Worm (Caenorhabditis elegans) whole organism, L4 larva: ENCODE results near the gene let-4.

ENCODE experiments used
- D1046.2 ChIP-seq: fragments of 200-800 bp; sonication (Bioruptor generic); IDR thresholded peaks from 2 replicates; pipeline ENCODE4 v1.3.6; 2022; ENCODE audit warnings: missing genetic modification characterization, missing compliant biosample characterization
- F44E2.7 ChIP-seq: fragments of 200-800 bp; sonication (Bioruptor generic); IDR thresholded peaks from 2 replicates; pipeline ENCODE4 v2.1.2; 2022; ENCODE audit warnings: missing genetic modification characterization, missing compliant biosample characterization
- F49E8.2 ChIP-seq: sonication (generic microtip); optimal IDR thresholded peaks from 2 replicates; lab custom pipeline; 2016; ENCODE audit warnings: missing compliant biosample characterization, mild to moderate bottlenecking, missing genetic modification characterization, borderline replicate concordance
- T20F7.1 ChIP-seq: fragments of 200-800 bp; sonication (Bioruptor generic); optimal IDR thresholded peaks from 2 replicates; lab custom pipeline; 2018; ENCODE audit warnings: mild to moderate bottlenecking, missing genetic modification characterization, missing compliant biosample characterization
- Y75B8A.6 ChIP-seq: fragments of 200-800 bp; sonication (Bioruptor generic); IDR thresholded peaks from 2 replicates; pipeline ENCODE4 v1.3.6; 2022; ENCODE audit warnings: missing genetic modification reagents, missing genetic modification characterization, missing compliant biosample characterization
- ama-1 ChIP-seq: fragments of 150-350 bp; optimal IDR thresholded peaks from 2 replicates; lab custom pipeline; 2014; ENCODE audit warnings: inconsistent platforms, mixed read lengths
- ceh-20 ChIP-seq: fragments of 200-800 bp; sonication (Bioruptor generic); IDR thresholded peaks from 2 replicates; pipeline ENCODE4 v1.3.6; 2022; ENCODE audit warnings: missing genetic modification reagents, missing genetic modification characterization, missing compliant biosample characterization
- ceh-28 ChIP-seq: fragments of 150-350 bp; optimal IDR thresholded peaks from 2 replicates; lab custom pipeline; 2014; ENCODE audit warnings: missing biosample characterization, missing genetic modification reagents, missing genetic modification characterization
- ceh-32 ChIP-seq: sonication (generic microtip); optimal IDR thresholded peaks from 2 replicates; lab custom pipeline; 2016; ENCODE audit warnings: mild to moderate bottlenecking, missing genetic modification characterization, missing compliant biosample characterization; ENCODE audit not compliant: poor library complexity
- ceh-62 ChIP-seq: sonication (generic microtip); optimal IDR thresholded peaks from 2 replicates; lab custom pipeline; 2017; ENCODE audit warnings: missing biosample characterization, missing genetic modification characterization
- ceh-82 ChIP-seq: sonication (generic microtip); optimal IDR thresholded peaks from 2 replicates; lab custom pipeline; 2017; ENCODE audit warnings: missing biosample characterization, missing genetic modification characterization
- ces-1 ChIP-seq: fragments of 150-350 bp; sonication (generic microtip); optimal IDR thresholded peaks from 4 replicates; lab custom pipeline; 2014; ENCODE audit warnings: missing biosample characterization, missing genetic modification reagents, missing genetic modification characterization
- ctbp-1 ChIP-seq: fragments of 200-800 bp; sonication (Bioruptor generic); IDR thresholded peaks from 2 replicates; pipeline ENCODE4 v1.3.6; 2022; ENCODE audit warnings: missing genetic modification reagents, missing genetic modification characterization, missing compliant biosample characterization
- daf-16 ChIP-seq, 3 experiments: sonication (generic microtip); optimal IDR thresholded peaks; 2 replicates each; lab custom pipeline; 2016 to 2017; ENCODE audit warnings: missing genetic modification characterization in 3 of 3, missing genetic modification reagents in 3 of 3, mild to moderate bottlenecking in 2 of 3, missing compliant biosample characterization in 2 of 3, missing biosample characterization in 1 of 3, moderate library complexity in 1 of 3
- dmd-6 ChIP-seq: fragments of 200-800 bp; sonication (Bioruptor generic); IDR thresholded peaks from 2 replicates; pipeline ENCODE4 v1.3.6; 2022; ENCODE audit warnings: missing genetic modification reagents, missing genetic modification characterization, missing compliant biosample characterization
- duxl-1 ChIP-seq: sonication (generic microtip); optimal IDR thresholded peaks from 2 replicates; lab custom pipeline; 2016; ENCODE audit warnings: mild to moderate bottlenecking, missing genetic modification characterization, moderate library complexity, missing compliant biosample characterization; ENCODE audit not compliant: poor library complexity
- dve-1 ChIP-seq: sonication (generic microtip); optimal IDR thresholded peaks from 2 replicates; lab custom pipeline; 2017; ENCODE audit warnings: antibody characterized with exemption, mild to moderate bottlenecking, missing genetic modification characterization, missing compliant biosample characterization; ENCODE audit not compliant: insufficient read depth
- fkh-10 ChIP-seq: fragments of 150-350 bp; optimal IDR thresholded peaks from 2 replicates; lab custom pipeline; 2014; ENCODE audit warnings: missing biosample characterization, missing genetic modification reagents, missing genetic modification characterization
- gei-8 ChIP-seq: fragments of 200-800 bp; sonication (Bioruptor generic); optimal IDR thresholded peaks from 2 replicates; lab custom pipeline; 2018; ENCODE audit warnings: mild to moderate bottlenecking, missing genetic modification characterization, missing compliant biosample characterization
- hlh-11 ChIP-seq: fragments of 200-800 bp; sonication (Bioruptor generic); optimal IDR thresholded peaks from 2 replicates; lab custom pipeline; 2018; ENCODE audit warnings: mild to moderate bottlenecking, missing genetic modification characterization, missing compliant biosample characterization
- hlh-30 ChIP-seq: sonication (generic microtip); optimal IDR thresholded peaks from 2 replicates; lab custom pipeline; 2017; ENCODE audit warnings: antibody characterized with exemption, mild to moderate bottlenecking, missing genetic modification characterization, missing compliant biosample characterization; ENCODE audit not compliant: insufficient read depth
- jun-1 ChIP-seq: fragments of 150-350 bp; optimal IDR thresholded peaks from 2 replicates; lab custom pipeline; 2014; ENCODE audit warnings: missing biosample characterization, missing genetic modification reagents, missing genetic modification characterization
- lin-1 ChIP-seq: fragments of 200-800 bp; sonication (Bioruptor generic); IDR thresholded peaks from 2 replicates; pipeline ENCODE4 v1.3.6; 2022; ENCODE audit warnings: missing genetic modification reagents, missing genetic modification characterization, missing compliant biosample characterization
- lin-29 ChIP-seq: fragments of 200-800 bp; sonication (Bioruptor generic); IDR thresholded peaks from 2 replicates; pipeline ENCODE4 v1.3.6; 2022; ENCODE audit warnings: missing genetic modification reagents, missing genetic modification characterization, missing compliant biosample characterization
- lsy-2 ChIP-seq, 2 experiments: fragments of 150-350 bp in 1 of 2; sonication (generic microtip) in 1 of 2; optimal IDR thresholded peaks; 2 replicates each; lab custom pipeline; 2014 to 2017; ENCODE audit warnings: missing biosample characterization in 2 of 2, missing genetic modification characterization in 2 of 2
- mdl-1 ChIP-seq, 2 experiments: fragments of 150-350 bp in 1 of 2; sonication (generic microtip) in 1 of 2; optimal IDR thresholded peaks; 2 replicates each; lab custom pipeline; 2014 to 2017; ENCODE audit warnings: missing biosample characterization in 2 of 2, missing genetic modification characterization in 2 of 2
- mdt-29 ChIP-seq: fragments of 200-800 bp; sonication (Bioruptor generic); IDR thresholded peaks from 2 replicates; pipeline ENCODE4 v1.3.6; 2022; ENCODE audit warnings: missing genetic modification reagents, missing genetic modification characterization, missing compliant biosample characterization
- mep-1 ChIP-seq: fragments of 150-350 bp; sonication (generic microtip); optimal IDR thresholded peaks from 3 replicates; lab custom pipeline; 2014; ENCODE audit warnings: missing biosample characterization, missing genetic modification characterization
- mxl-2 ChIP-seq: fragments of 200-800 bp; sonication (Bioruptor generic); conservative IDR thresholded peaks from 2 replicates; pipeline ENCODE4 v1.3.6; 2022; ENCODE audit warnings: missing genetic modification reagents, missing genetic modification characterization, missing compliant biosample characterization
- nhr-10 ChIP-seq: fragments of 150-350 bp; optimal IDR thresholded peaks from 2 replicates; lab custom pipeline; 2014; ENCODE audit warnings: missing biosample characterization, missing genetic modification characterization
- nhr-237 ChIP-seq: sonication (generic microtip); optimal IDR thresholded peaks from 2 replicates; lab custom pipeline; 2017; ENCODE audit warnings: missing biosample characterization, missing genetic modification characterization
- nhr-28 ChIP-seq: fragments of 150-350 bp; optimal IDR thresholded peaks from 2 replicates; lab custom pipeline; 2014; ENCODE audit warnings: missing biosample characterization, missing genetic modification characterization
- nhr-77 ChIP-seq: fragments of 150-350 bp; optimal IDR thresholded peaks from 2 replicates; lab custom pipeline; 2014; ENCODE audit warnings: missing biosample characterization, missing genetic modification characterization
- php-3 ChIP-seq: fragments of 200-800 bp; sonication (Bioruptor generic); IDR thresholded peaks from 2 replicates; pipeline ENCODE4 v1.3.6; 2022; ENCODE audit warnings: missing genetic modification reagents, missing genetic modification characterization, missing compliant biosample characterization
- pqm-1 ChIP-seq: sonication (generic microtip); optimal IDR thresholded peaks from 2 replicates; lab custom pipeline; 2017; ENCODE audit warnings: missing biosample characterization, missing genetic modification characterization
- rbr-2 ChIP-seq: sonication (generic microtip); optimal IDR thresholded peaks from 2 replicates; lab custom pipeline; 2016; ENCODE audit warnings: missing genotype, missing genetic modification characterization, missing compliant biosample characterization
- saeg-2 ChIP-seq: fragments of 200-800 bp; sonication (Bioruptor generic); IDR thresholded peaks from 2 replicates; pipeline ENCODE4 v1.3.6; 2022; ENCODE audit warnings: missing genetic modification reagents, missing genetic modification characterization, missing compliant biosample characterization
- skn-1 ChIP-seq: fragments of 150-350 bp; optimal IDR thresholded peaks from 2 replicates; lab custom pipeline; 2014; ENCODE audit warnings: missing biosample characterization, missing genetic modification characterization
- unc-39 ChIP-seq: sonication (generic microtip); optimal IDR thresholded peaks from 2 replicates; lab custom pipeline; 2017; ENCODE audit warnings: missing biosample characterization, missing genetic modification characterization
- unc-62 ChIP-seq, 3 experiments: fragments of 150-350 bp in 1 of 3; sonication (generic microtip); optimal IDR thresholded peaks in 2 of 3; peaks in 1 of 3; 1 replicate in 1 of 3; 2 replicates in 2 of 3; lab custom pipeline; 2014 to 2017; ENCODE audit warnings: missing biosample characterization in 3 of 3, missing genetic modification characterization in 3 of 3, missing genetic modification reagents in 3 of 3, missing genotype in 1 of 3
- ztf-11 ChIP-seq: fragments of 150-350 bp; optimal IDR thresholded peaks from 2 replicates; lab custom pipeline; 2014; ENCODE audit warnings: missing biosample characterization, missing genetic modification characterization
- ztf-7 ChIP-seq: fragments of 150-350 bp; optimal IDR thresholded peaks from 2 replicates; lab custom pipeline; 2014; ENCODE audit warnings: missing biosample characterization, missing genetic modification characterization

Gene let-4

ce11 chrX:14535913-14536312, 41.8 kb upstream of the let-4 start:
- TF ChIP-seq mep-1 = no peak
- TF ChIP-seq dmd-6 = 0 out of 2 replicates have a peak, but pooled peaks have one; percentile 21
- no peak for TF ChIP-seq ceh-28 (tag; lab: Kevin White, UChicago)
- TF ChIP-seq unc-62 (GFP tag; optimal IDR thresholded peaks at IDR 0.05 in 1 of 2; lab: Kevin White, UChicago) = peak in 1 of 2 experiments; percentile 40
- no peak for TF ChIP-seq unc-62 (tag; optimal IDR thresholded peaks at IDR 0.05; lab: Kevin White, UChicago)
- no peak for TF ChIP-seq lsy-2 (tag; optimal IDR thresholded peaks at IDR 0.05; lab: Kevin White, UChicago)
- no peak for TF ChIP-seq daf-16 (GFP tag; optimal IDR thresholded peaks at IDR 0.05; lab: Kevin White, UChicago)
- peak; percentile 39 for TF ChIP-seq daf-16 (tag; optimal IDR thresholded peaks at IDR 0.05; lab: Kevin White, UChicago)
- TF ChIP-seq ztf-11 (tag; lab: Kevin White, UChicago) = no peak
- no peak for TF ChIP-seq nhr-237
- TF ChIP-seq Y75B8A.6 = no peak
- TF ChIP-seq mxl-2 (GFP tag; lab: Robert Waterston, UW) = no peak
- peak; percentile 28 for TF ChIP-seq hlh-11 (tag; lab: Kevin White, UChicago)
- TF ChIP-seq ceh-82 = no peak

DNA sequence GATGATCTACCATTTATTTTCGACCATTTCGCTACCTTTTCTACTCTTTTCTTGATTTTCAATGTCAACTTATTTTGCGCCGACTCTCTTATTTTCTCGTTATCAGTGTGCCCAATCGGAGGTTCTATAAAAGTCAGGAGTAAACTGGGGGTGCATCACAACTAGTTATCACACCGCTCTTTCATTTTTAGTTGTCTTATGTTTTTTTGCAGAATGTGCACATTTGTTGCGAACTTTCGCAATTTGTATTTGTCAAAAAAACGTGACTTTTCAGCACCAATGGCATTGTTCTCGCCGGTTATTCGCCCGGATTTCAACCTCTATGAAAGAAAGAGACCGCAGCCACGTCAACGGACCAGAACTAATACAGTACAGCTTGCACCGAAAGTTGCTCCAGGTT, 40.1 kb upstream of the let-4 start:
- no peak for TF ChIP-seq fkh-10
- peak; percentile 41; the same call in 1 of the 2 replicates for TF ChIP-seq php-3
- peak; percentile 39 for TF ChIP-seq hlh-30
- no peak for TF ChIP-seq skn-1
- peak; percentile 34 for TF ChIP-seq dmd-6
- TF ChIP-seq ctbp-1 (GFP tag; lab: Robert Waterston, UW) = no peak
- no peak for TF ChIP-seq gei-8 (GFP tag; lab: Kevin White, UChicago)
- TF ChIP-seq T20F7.1 (GFP tag; lab: Kevin White, UChicago) = no peak
- no peak for TF ChIP-seq ama-1 (lab: Kevin White, UChicago)
- TF ChIP-seq ces-1 = no peak
- no peak for TF ChIP-seq F49E8.2 (tag; lab: Kevin White, UChicago)
- TF ChIP-seq nhr-10 (tag; lab: Kevin White, UChicago) = no peak
- TF ChIP-seq unc-39 (tag; lab: Kevin White, UChicago) = no peak
- TF ChIP-seq daf-16 (GFP tag; optimal IDR thresholded peaks at IDR 0.05; lab: Kevin White, UChicago) = no peak
- peak; percentile 85 for TF ChIP-seq daf-16 (tag; optimal IDR thresholded peaks at IDR 0.05; lab: Kevin White, UChicago)
- TF ChIP-seq D1046.2 (GFP tag; lab: Robert Waterston, UW) = no peak
- TF ChIP-seq mdl-1 (tag; optimal IDR thresholded peaks at IDR 0.05; lab: Kevin White, UChicago) = peak in 1 of 2 experiments; percentile 44
- no peak for TF ChIP-seq ceh-62 (tag; lab: Kevin White, UChicago)
- no peak for TF ChIP-seq ceh-82
- no peak for TF ChIP-seq rbr-2 (tag; lab: Kevin White, UChicago)
- TF ChIP-seq lin-1 (GFP tag; lab: Robert Waterston, UW) = no peak
- no peak for TF ChIP-seq mdt-29 (GFP tag; lab: Robert Waterston, UW)
- peak; percentile 22 for TF ChIP-seq dve-1 (tag; lab: Kevin White, UChicago)
- TF ChIP-seq ztf-7 (tag; lab: Kevin White, UChicago) = no peak
- peak; percentile 61 for TF ChIP-seq hlh-11 (tag; lab: Kevin White, UChicago)
- no peak for TF ChIP-seq ceh-32
- no peak for TF ChIP-seq ceh-20
- TF ChIP-seq lin-29 (GFP tag; lab: Robert Waterston, UW) = no peak
- TF ChIP-seq nhr-28 (tag; lab: Kevin White, UChicago) = peak; percentile 82
- TF ChIP-seq saeg-2 (GFP tag; lab: Robert Waterston, UW) = no peak
- TF ChIP-seq nhr-77 = peak; percentile 59
- TF ChIP-seq duxl-1 (tag; lab: Kevin White, UChicago) = no peak
- TF ChIP-seq pqm-1 (tag; lab: Kevin White, UChicago) = peak; percentile 38
- TF ChIP-seq jun-1 = no peak
- TF ChIP-seq F44E2.7 = no peak
